Fruit fly (Drosophila melanogaster) whole organism, embryonic: Measurements from ENCODE around the gene PIG-B.

Experiments
- Blimp-1 ChIP-seq: fragments of 200-800 bp; sonication (Bioruptor generic); optimal IDR thresholded peaks from 3 replicates; lab custom pipeline; 2018; ENCODE audit warnings: missing biosample characterization, missing genetic modification characterization, mild to moderate bottlenecking, moderate library complexity, missing genetic modification reagents
- CG10274 ChIP-seq: fragments of 200-800 bp; sonication (Bioruptor generic); optimal IDR thresholded peaks from 3 replicates; lab custom pipeline; 2017; ENCODE audit warnings: missing biosample characterization, mild to moderate bottlenecking, missing genetic modification characterization
- CG11504 ChIP-seq: fragments of 200-800 bp; sonication (Bioruptor generic); optimal IDR thresholded peaks from 3 replicates; lab custom pipeline; 2019; ENCODE audit warnings: missing biosample characterization, mild to moderate bottlenecking, missing genetic modification characterization, moderate library complexity
- CG12104 ChIP-seq: fragments of 200-800 bp; sonication (Bioruptor generic); optimal IDR thresholded peaks from 3 replicates; lab custom pipeline; 2016; ENCODE audit warnings: missing biosample characterization, missing genetic modification characterization
- CG13775 ChIP-seq: fragments of 200-800 bp; sonication (Bioruptor generic); optimal IDR thresholded peaks from 3 replicates; lab custom pipeline; 2017; ENCODE audit warnings: missing biosample characterization, mild to moderate bottlenecking, missing genetic modification characterization
- CG17186 ChIP-seq: fragments of 200-800 bp; sonication (Bioruptor generic); optimal IDR thresholded peaks from 3 replicates; lab custom pipeline; 2017; ENCODE audit warnings: missing biosample characterization, missing genetic modification reagents, missing genetic modification characterization
- CG17359 ChIP-seq: fragments of 200-800 bp; sonication (Bioruptor generic); optimal IDR thresholded peaks from 3 replicates; lab custom pipeline; 2018; ENCODE audit warnings: missing biosample characterization, mild to moderate bottlenecking, missing genetic modification characterization, moderate library complexity
- CG3847 ChIP-seq: fragments of 200-800 bp; sonication (Bioruptor generic); IDR thresholded peaks from 2 replicates; pipeline ENCODE4 v1.3.6; 2022; ENCODE audit warnings: missing biosample characterization, missing genetic modification characterization
- CG4282 ChIP-seq: fragments of 200-800 bp; sonication (Bioruptor generic); optimal IDR thresholded peaks from 2 replicates; lab custom pipeline; 2016; ENCODE audit warnings: missing biosample characterization, missing genetic modification characterization
- CG43689 ChIP-seq: fragments of 200-800 bp; sonication (Bioruptor generic); IDR thresholded peaks from 2 replicates; pipeline ENCODE4 v1.3.6; 2022; ENCODE audit warnings: missing biosample characterization, missing genetic modification characterization
- CG6175 ChIP-seq: fragments of 200-800 bp; sonication (Bioruptor generic); IDR thresholded peaks from 3 replicates; pipeline ENCODE4 v1.3.6; 2022; ENCODE audit warnings: missing biosample characterization, missing genetic modification characterization
- CoRest ChIP-seq: fragments of 200-800 bp; sonication (Bioruptor generic); optimal IDR thresholded peaks from 3 replicates; lab custom pipeline; 2018; ENCODE audit warnings: missing biosample characterization, mild to moderate bottlenecking, missing genetic modification characterization, moderate library complexity
- Eip74EF ChIP-seq, 2 experiments: fragments of 200-800 bp in 1 of 2; fragments of >200 bp in 1 of 2; sonication (Bioruptor generic) in 1 of 2; optimal IDR thresholded peaks; 2 replicates each; lab custom pipeline; 2017 to 2019; ENCODE audit warnings: missing biosample characterization in 2 of 2, missing genetic modification characterization in 2 of 2, mild to moderate bottlenecking in 1 of 2, moderate library complexity in 1 of 2
- Fer3 ChIP-seq: fragments of 200-800 bp; sonication (Bioruptor generic); optimal IDR thresholded peaks from 2 replicates; lab custom pipeline; 2018; ENCODE audit warnings: missing biosample characterization, mild to moderate bottlenecking, missing genetic modification characterization, moderate library complexity
- GATAe ChIP-seq: fragments of 200-800 bp; sonication (Bioruptor generic); conservative IDR thresholded peaks from 2 replicates; pipeline ENCODE4 v1.3.6; 2022; ENCODE audit warnings: missing biosample characterization, missing genetic modification characterization
- HmgZ ChIP-seq: fragments of 200-800 bp; sonication (Bioruptor generic); optimal IDR thresholded peaks from 2 replicates; lab custom pipeline; 2018; ENCODE audit warnings: missing biosample characterization, mild to moderate bottlenecking, missing genetic modification characterization
- Hr39 ChIP-seq: fragments of >200 bp; optimal IDR thresholded peaks from 2 replicates; lab custom pipeline; 2017
- Mrtf ChIP-seq: fragments of 200-800 bp; sonication (Bioruptor generic); IDR thresholded peaks from 3 replicates; pipeline ENCODE4 v1.3.6; 2022; ENCODE audit warnings: missing biosample characterization, missing genetic modification characterization
- Nf-YC ChIP-seq: fragments of 200-800 bp; optimal IDR thresholded peaks from 3 replicates; lab custom pipeline; 2019; ENCODE audit warnings: missing biosample characterization, mild to moderate bottlenecking, missing genetic modification characterization, moderate library complexity
- Opbp ChIP-seq: fragments of 200-800 bp; sonication (Bioruptor generic); IDR thresholded peaks from 3 replicates; pipeline ENCODE4 v1.3.6; 2022; ENCODE audit warnings: missing biosample characterization, missing genetic modification characterization; ENCODE audit not compliant: partially characterized antibody
- Rfx ChIP-seq: fragments of 200-800 bp; sonication (Bioruptor generic); IDR thresholded peaks from 2 replicates; pipeline ENCODE4 v1.3.6; 2022; ENCODE audit warnings: missing biosample characterization, missing genetic modification characterization
- Sry-β ChIP-seq: fragments of 200-800 bp; sonication (Bioruptor generic); optimal IDR thresholded peaks from 2 replicates; lab custom pipeline; 2018; ENCODE audit warnings: missing biosample characterization, mild to moderate bottlenecking, missing genetic modification characterization, moderate library complexity
- Taf1 ChIP-seq: fragments of 200-800 bp; sonication (Bioruptor generic); IDR thresholded peaks from 2 replicates; pipeline ENCODE4 v1.3.6; 2022; ENCODE audit warnings: missing biosample characterization, missing genetic modification characterization
- Xrp1 ChIP-seq: fragments of 200-800 bp; sonication (Bioruptor generic); IDR thresholded peaks from 2 replicates; pipeline ENCODE4 v1.3.6; 2022; ENCODE audit warnings: missing biosample characterization, missing genetic modification characterization
- az2 ChIP-seq: fragments of 200-800 bp; sonication (Bioruptor generic); optimal IDR thresholded peaks from 3 replicates; lab custom pipeline; 2016; ENCODE audit warnings: missing biosample characterization, missing genetic modification characterization
- cad ChIP-seq: fragments of >200 bp; optimal IDR thresholded peaks from 2 replicates; lab custom pipeline; 2017; ENCODE audit warnings: missing biosample characterization, missing genetic modification characterization
- cato ChIP-seq: fragments of 200-800 bp; sonication (Bioruptor generic); optimal IDR thresholded peaks from 2 replicates; lab custom pipeline; 2016; ENCODE audit warnings: missing biosample characterization, missing genetic modification characterization, borderline replicate concordance
- cwo ChIP-seq: fragments of 200-800 bp; sonication (Bioruptor generic); optimal IDR thresholded peaks from 3 replicates; lab custom pipeline; 2017; ENCODE audit warnings: missing biosample characterization, missing genetic modification characterization, mild to moderate bottlenecking, moderate library complexity, missing genetic modification reagents
- dan ChIP-seq: fragments of 200-800 bp; sonication (Bioruptor generic); IDR thresholded peaks from 2 replicates; pipeline ENCODE4 v1.3.6; 2022; ENCODE audit warnings: missing biosample characterization, missing genetic modification characterization
- dmrt11E ChIP-seq: fragments of 200-800 bp; sonication (Bioruptor generic); optimal IDR thresholded peaks from 3 replicates; lab custom pipeline; 2018; ENCODE audit warnings: missing biosample characterization, mild to moderate bottlenecking, missing genetic modification characterization, moderate library complexity
- dpn ChIP-seq, 2 experiments: fragments of 200-800 bp; sonication (Bioruptor generic); optimal IDR thresholded peaks; 3 replicates each; lab custom pipeline; 2016; ENCODE audit warnings: missing biosample characterization in 2 of 2, missing genetic modification characterization in 2 of 2
- exex ChIP-seq: fragments of 200-800 bp; sonication (Bioruptor generic); optimal IDR thresholded peaks from 4 replicates; lab custom pipeline; 2018; ENCODE audit warnings: missing biosample characterization, mild to moderate bottlenecking, missing genetic modification characterization, moderate library complexity
- grau ChIP-seq: fragments of 200-800 bp; optimal IDR thresholded peaks from 3 replicates; lab custom pipeline; 2019; ENCODE audit warnings: missing biosample characterization, mild to moderate bottlenecking, missing genetic modification characterization, moderate library complexity
- gsb-n ChIP-seq: fragments of 200-800 bp; sonication (Bioruptor generic); optimal IDR thresholded peaks from 3 replicates; lab custom pipeline; 2018; ENCODE audit warnings: missing biosample characterization, mild to moderate bottlenecking, missing genetic modification characterization
- lilli ChIP-seq: fragments of 200-800 bp; sonication (Bioruptor generic); optimal IDR thresholded peaks from 3 replicates; lab custom pipeline; 2016; ENCODE audit warnings: missing biosample characterization, missing genetic modification characterization
- p53 ChIP-seq: fragments of 200-800 bp; sonication (Bioruptor generic); optimal IDR thresholded peaks from 2 replicates; lab custom pipeline; 2016; ENCODE audit warnings: missing biosample characterization, missing genetic modification characterization
- pan ChIP-seq, 4 experiments: fragments of >200 bp in 3 of 4; fragments of 200-800 bp in 1 of 4; sonication (Bioruptor generic) in 1 of 4; optimal IDR thresholded peaks in 3 of 4; IDR thresholded peaks in 1 of 4; 2 replicates each; pipeline versions ENCODE4 v1.3.6 to Lab custom; 2017 to 2022; ENCODE audit warnings: missing biosample characterization in 2 of 4, missing genetic modification characterization in 2 of 4, mixed read lengths in 1 of 4
- phol ChIP-seq: fragments of 200-800 bp; sonication (Bioruptor generic); optimal IDR thresholded peaks from 3 replicates; lab custom pipeline; 2018; ENCODE audit warnings: missing biosample characterization, mild to moderate bottlenecking, missing genetic modification characterization, moderate library complexity
- ranshi ChIP-seq: fragments of 200-800 bp; sonication (Bioruptor generic); IDR thresholded peaks from 2 replicates; pipeline ENCODE4 v1.3.6; 2022; ENCODE audit warnings: missing biosample characterization, missing genetic modification characterization
- row ChIP-seq: fragments of 200-800 bp; sonication (Bioruptor generic); IDR thresholded peaks from 3 replicates; pipeline ENCODE4 v1.3.6; 2022; ENCODE audit warnings: missing biosample characterization, missing genetic modification characterization
- salm ChIP-seq: fragments of 200-800 bp; sonication (Bioruptor generic); optimal IDR thresholded peaks from 2 replicates; lab custom pipeline; 2018; ENCODE audit warnings: missing biosample characterization, mild to moderate bottlenecking, missing genetic modification characterization
- sd ChIP-seq: fragments of 200-800 bp; sonication (Bioruptor generic); optimal IDR thresholded peaks from 3 replicates; lab custom pipeline; 2018; ENCODE audit warnings: missing biosample characterization, mild to moderate bottlenecking, missing genetic modification characterization, moderate library complexity
- seq ChIP-seq: fragments of 200-800 bp; sonication (Bioruptor generic); IDR thresholded peaks from 2 replicates; pipeline ENCODE4 v1.3.6; 2022; ENCODE audit warnings: missing biosample characterization, missing genetic modification characterization
- shn ChIP-seq: fragments of 200-800 bp; sonication (Bioruptor generic); optimal IDR thresholded peaks from 3 replicates; lab custom pipeline; 2016; ENCODE audit warnings: missing biosample characterization, missing genetic modification characterization
- slbo ChIP-seq: fragments of 200-800 bp; sonication (Bioruptor generic); IDR thresholded peaks from 2 replicates; pipeline ENCODE4 v1.3.6; 2022; ENCODE audit warnings: missing biosample characterization, missing genetic modification characterization
- tna ChIP-seq: fragments of 200-800 bp; sonication (Bioruptor generic); IDR thresholded peaks from 2 replicates; pipeline ENCODE4 v1.3.6; 2022; ENCODE audit warnings: missing biosample characterization, missing genetic modification characterization; ENCODE audit not compliant: partially characterized antibody
- ttk ChIP-seq: fragments of 200-800 bp; sonication (Bioruptor generic); IDR thresholded peaks from 2 replicates; pipeline ENCODE4 v2.1.2; 2022; ENCODE audit warnings: missing biosample characterization, missing genetic modification characterization
- vvl ChIP-seq: fragments of 200-800 bp; sonication (Bioruptor generic); IDR thresholded peaks from 2 replicates; pipeline ENCODE4 v1.3.6; 2022; ENCODE audit warnings: missing biosample characterization, missing genetic modification characterization

The PIG-B gene

dm6 chr3L:3786344-3787076, 24.6 kb upstream of the PIG-B start (continued):
- TF ChIP-seq az2 (peak; percentile 40), dpn (GFP tag; optimal IDR thresholded peaks at IDR 0.05; lab: Kevin White, UChicago) (peak in 1 of 2 experiments; percentile 38), CG12104 (GFP tag; lab: Kevin White, UChicago) (peak; percentile 26), ranshi (GFP tag; lab: Robert Waterston, UW) (peak; percentile 46; the same call in 1 of the 2 replicates), Nf-YC (tag; lab: Kevin White, UChicago) (no peak), Eip74EF (GFP tag; optimal IDR thresholded peaks at IDR 0.05; lab: Kevin White, UChicago) (peak in 1 of 2 experiments; percentile 2), CG6175 (GFP tag; lab: Robert Waterston, UW) (peak; percentile 44; the same call in 1 of the 3 replicates), Taf1 (GFP tag; lab: Robert Waterston, UW) (peak; percentile 31; the same call in 1 of the 2 replicates), cad (GFP tag; lab: Kevin White, UChicago) (no peak), p53 (GFP tag; lab: Kevin White, UChicago) (no peak), phol (tag; lab: Kevin White, UChicago) (peak; percentile 48), CG17186 (GFP tag; lab: Kevin White, UChicago) (no peak), ttk (GFP tag; lab: Robert Waterston, UW) (peak; percentile 54), Fer3 (tag; lab: Kevin White, UChicago) (peak; percentile 47), slbo (GFP tag; lab: Robert Waterston, UW) (peak; percentile 76), Rfx (GFP tag; lab: Robert Waterston, UW) (peak; percentile 58; the same call in 1 of the 2 replicates), seq (GFP tag; lab: Robert Waterston, UW) (peak; percentile 59), tna (GFP tag; lab: Robert Waterston, UW) (no peak), shn (GFP tag; lab: Kevin White, UChicago) (no peak), HmgZ (tag; lab: Kevin White, UChicago) (no peak), dan (no peak), Opbp (GFP tag; lab: Robert Waterston, UW) (no peak), vvl (GFP tag; lab: Robert Waterston, UW) (peak; percentile 54; the same call in 1 of the 2 replicates), lilli (GFP tag; lab: Kevin White, UChicago) (peak; percentile 5), CoRest (tag; lab: Kevin White, UChicago) (peak; percentile 73), row (GFP tag; lab: Robert Waterston, UW) (peak; percentile 77), CG3847 (GFP tag; lab: Robert Waterston, UW) (0 out of 2 replicates have a peak, but pooled peaks have one; percentile 31), CG10274 (no peak), exex (tag; lab: Kevin White, UChicago) (peak; percentile 77), pan (optimal IDR thresholded peaks at IDR 0.05; lab: Kevin White, UChicago) (no peak), pan (GFP tag; optimal IDR thresholded peaks at IDR 0.05 in 1 of 2, IDR thresholded peaks at IDR 0.05 in 1 of 2) (peak in 1 of 2 experiments; percentile 58), Blimp-1 (GFP tag; lab: Kevin White, UChicago) (peak; percentile 69), CG4282 (GFP tag; lab: Kevin White, UChicago) (no peak), Hr39 (lab: Kevin White, UChicago) (no peak), gsb-n (tag; lab: Kevin White, UChicago) (peak; percentile 63), sd (tag; lab: Kevin White, UChicago) (peak; percentile 43), Xrp1 (GFP tag; lab: Robert Waterston, UW) (peak; percentile 72), Sry-β (GFP tag; lab: Kevin White, UChicago) (no peak), CG17359 (tag; lab: Kevin White, UChicago) (peak; percentile 59), grau (peak; percentile 94), dmrt11E (peak; percentile 37), CG13775 (GFP tag; lab: Kevin White, UChicago) (peak; percentile 28), salm (peak; percentile 57), CG43689 (GFP tag; lab: Robert Waterston, UW) (no peak), Mrtf (GFP tag; lab: Robert Waterston, UW) (peak; percentile 27; the same call in 1 of the 3 replicates), cato (GFP tag; lab: Kevin White, UChicago) (no peak), cwo (GFP tag; lab: Kevin White, UChicago) (peak; percentile 3), GATAe (GFP tag; lab: Robert Waterston, UW) (peak; percentile 65), CG11504 (tag; lab: Kevin White, UChicago) (peak; percentile 68)
